Worm (Caenorhabditis elegans) whole organism, early embryonic: ENCODE results near the gene mrpl-36.

ENCODE experiments used
- F13C5.2 ChIP-seq: sonication (generic microtip); optimal IDR thresholded peaks from 2 replicates; lab custom pipeline; 2017; ENCODE audit warnings: mild to moderate bottlenecking, missing genetic modification characterization, inconsistent platforms, missing compliant biosample characterization
- aly-1 ChIP-seq: sonication (generic microtip); optimal IDR thresholded peaks from 2 replicates; lab custom pipeline; 2016; ENCODE audit warnings: missing genetic modification characterization, missing compliant biosample characterization
- ama-1 ChIP-seq: fragments of 150-350 bp; optimal IDR thresholded peaks from 2 replicates; lab custom pipeline; 2014
- ceh-13 ChIP-seq: fragments of 200-800 bp; sonication (Bioruptor generic); optimal IDR thresholded peaks from 2 replicates; lab custom pipeline; 2018; ENCODE audit warnings: mild to moderate bottlenecking, missing genetic modification characterization, missing compliant biosample characterization
- ceh-36 ChIP-seq: sonication (generic microtip); optimal IDR thresholded peaks from 2 replicates; lab custom pipeline; 2016; ENCODE audit warnings: missing genetic modification characterization, inconsistent platforms, missing compliant biosample characterization
- ets-7 ChIP-seq: sonication (generic microtip); optimal IDR thresholded peaks from 2 replicates; lab custom pipeline; 2016; ENCODE audit warnings: missing genotype, missing genetic modification characterization, missing compliant biosample characterization
- flt-1 ChIP-seq: fragments of 200-800 bp; sonication (Bioruptor generic); IDR thresholded peaks from 2 replicates; pipeline ENCODE4 v1.3.6; 2022; ENCODE audit warnings: missing genetic modification characterization, missing compliant biosample characterization
- hmbx-1 ChIP-seq: sonication (generic microtip); optimal IDR thresholded peaks from 2 replicates; lab custom pipeline; 2016; ENCODE audit warnings: mild to moderate bottlenecking, missing genetic modification characterization, missing compliant biosample characterization
- pes-1 ChIP-seq: fragments of 200-800 bp; sonication (Bioruptor generic); IDR thresholded peaks from 2 replicates; pipeline ENCODE4 v1.3.6; 2022; ENCODE audit warnings: missing genetic modification reagents, missing genetic modification characterization, missing compliant biosample characterization
- scrt-1 ChIP-seq: fragments of 200-800 bp; sonication (Bioruptor generic); IDR thresholded peaks from 2 replicates; pipeline ENCODE4 v1.3.6; 2022; ENCODE audit warnings: missing genetic modification characterization, missing compliant biosample characterization
- sea-1 ChIP-seq: fragments of 200-800 bp; sonication (Bioruptor generic); conservative IDR thresholded peaks from 2 replicates; pipeline ENCODE4 v1.3.6; 2022; ENCODE audit warnings: missing genetic modification characterization, missing compliant biosample characterization
- tbx-37 ChIP-seq: fragments of 200-800 bp; sonication (Bioruptor generic); conservative IDR thresholded peaks from 2 replicates; pipeline ENCODE4 v1.3.6; 2022; ENCODE audit warnings: missing genetic modification reagents, missing genetic modification characterization, missing compliant biosample characterization
- tra-4 ChIP-seq: sonication (generic microtip); optimal IDR thresholded peaks from 2 replicates; lab custom pipeline; 2017; ENCODE audit warnings: missing genetic modification characterization, missing compliant biosample characterization

DNA sequence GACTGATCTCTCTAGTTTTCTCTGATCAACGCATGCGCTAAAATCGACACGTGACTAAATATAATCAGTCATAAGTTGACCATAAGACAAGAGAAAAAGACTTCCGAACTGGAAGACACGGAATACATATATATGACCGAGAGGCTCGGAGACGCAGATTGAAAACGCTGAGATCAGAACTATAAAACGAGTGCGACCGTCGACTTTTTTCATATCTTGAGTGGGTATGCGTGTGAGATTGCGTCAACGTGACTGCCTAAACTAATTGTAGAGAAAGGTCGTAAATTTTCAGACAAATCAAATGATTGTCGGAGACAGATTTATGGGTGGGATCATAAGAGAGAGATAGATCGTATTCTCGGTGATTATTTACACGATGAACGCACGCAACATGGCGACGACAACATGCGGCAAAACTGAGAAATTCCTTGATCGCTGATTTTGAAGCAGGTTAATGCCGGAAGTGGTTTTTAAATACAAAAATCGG is 40.3 kb downstream of the mrpl-36 start:
- TF ChIP-seq flt-1 (GFP tag; lab: Robert Waterston, UW): no peak
- TF ChIP-seq tra-4: no peak
- no peak for TF ChIP-seq ama-1 (lab: Kevin White, UChicago)
- TF ChIP-seq ets-7 (tag; lab: Kevin White, UChicago): no peak
- TF ChIP-seq tbx-37: no peak
- no peak for TF ChIP-seq scrt-1 (GFP tag; lab: Robert Waterston, UW)
- TF ChIP-seq pes-1 (GFP tag; lab: Robert Waterston, UW): no peak
- no peak for TF ChIP-seq F13C5.2 (tag; lab: Kevin White, UChicago)
- TF ChIP-seq sea-1 (GFP tag; lab: Robert Waterston, UW): no peak
- TF ChIP-seq ceh-13: no peak
- TF ChIP-seq ceh-36 (tag; lab: Kevin White, UChicago): no peak
- TF ChIP-seq aly-1: no peak
- TF ChIP-seq hmbx-1: no peak
